Fruit fly (Drosophila melanogaster): ENCODE results near the gene elgi.

Gene elgi

DNA sequence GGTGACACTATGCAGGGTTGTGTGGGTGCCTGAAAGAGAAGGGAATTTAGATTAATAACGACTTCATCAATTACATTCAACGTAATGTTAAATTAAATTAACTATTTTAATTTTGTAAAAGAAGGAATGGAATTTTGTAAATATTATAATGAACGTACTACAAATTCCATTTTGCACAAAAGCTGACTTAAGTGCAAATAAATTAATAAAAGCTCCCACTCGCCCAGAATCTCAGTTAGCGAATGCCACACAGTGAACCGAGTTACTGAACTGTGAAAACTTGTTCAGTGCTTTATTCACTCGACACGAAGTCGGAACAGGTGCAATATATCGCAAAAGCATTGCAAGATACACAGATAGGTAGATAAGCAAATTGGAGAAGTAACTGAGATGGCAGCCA, 18.7 kb downstream of the elgi start, which contains the start of gene CG17026:
Gene CG17026 (plus strand): TSS at position 301 of the 400 bp plus-strand sequence.
- TF ChIP-seq CG17801 (GFP tag; optimal IDR thresholded peaks at IDR 0.05; ENCODE audit: partially characterized antibody): no peak

DNA sequence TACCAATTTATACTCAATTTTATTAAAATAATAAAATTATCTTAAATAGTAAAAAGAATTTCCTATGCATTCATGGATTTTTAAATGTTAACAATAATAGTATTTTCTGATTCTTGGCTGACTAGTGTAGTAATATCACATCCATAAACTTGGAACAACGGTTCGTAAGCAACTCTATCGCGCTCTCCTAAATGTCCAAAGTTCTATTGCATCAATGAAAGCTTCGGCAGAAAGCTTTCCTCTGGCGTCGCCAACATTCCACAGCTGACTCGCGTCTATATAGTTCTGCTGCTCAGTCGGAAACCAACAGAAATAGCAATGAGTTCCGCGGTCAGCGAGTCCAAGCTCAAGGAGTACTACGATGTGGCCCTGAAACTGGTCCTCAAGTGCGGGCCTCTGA, 20.4 kb downstream of the elgi start, which contains the start of gene CG17029:
Gene CG17029 (plus strand): TSS at position 113 of the 400 bp plus-strand sequence.
- TF ChIP-seq CG17801 (GFP tag; optimal IDR thresholded peaks at IDR 0.05; ENCODE audit: partially characterized antibody): peak; percentile 8

DNA sequence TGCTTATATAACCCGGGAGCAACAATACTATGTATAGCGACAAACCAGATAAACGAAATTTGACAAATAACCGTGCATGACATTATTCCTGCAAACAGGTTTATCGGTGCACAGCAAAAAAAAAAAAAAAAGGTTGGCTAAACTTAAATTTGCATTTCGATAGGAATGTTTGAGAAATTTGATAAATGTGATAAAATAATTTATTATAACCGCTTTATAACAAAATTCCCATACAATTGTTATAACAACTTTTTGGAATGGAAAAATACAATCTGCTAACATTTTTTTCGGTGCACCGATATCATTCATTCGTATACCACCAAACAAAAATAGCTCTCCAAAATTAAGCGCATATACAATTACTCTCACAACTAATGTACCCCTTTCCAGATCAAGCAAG, 21.2 kb downstream of the elgi start:
- TF ChIP-seq CG17801 (GFP tag; optimal IDR thresholded peaks at IDR 0.05; ENCODE audit: partially characterized antibody): no peak

DNA sequence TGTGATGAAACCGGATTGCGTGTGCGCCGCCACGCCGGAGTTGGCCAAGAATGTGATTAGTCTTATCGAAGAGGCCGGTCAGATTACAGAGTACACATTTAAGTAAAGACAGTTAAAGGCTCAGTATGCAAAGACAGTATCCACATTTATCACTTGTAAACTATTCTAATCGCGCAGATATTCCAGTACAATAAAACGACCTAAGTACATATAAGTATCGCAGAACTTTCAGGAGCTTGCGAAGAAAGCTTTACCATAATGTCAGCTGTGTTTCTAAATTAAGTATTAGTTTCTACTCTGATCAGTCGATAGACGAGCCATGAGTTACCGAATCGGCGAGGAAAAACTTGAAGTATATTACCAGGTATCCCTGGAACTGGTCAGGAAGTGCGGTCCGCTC, 21.9 kb downstream of the elgi start, which contains the start of gene CG17028:
Gene CG17028 (plus strand): TSS at position 301 of the 400 bp plus-strand sequence.
- TF ChIP-seq CG17801 (GFP tag; optimal IDR thresholded peaks at IDR 0.05; ENCODE audit: partially characterized antibody): no peak

- no peak for TF ChIP-seq CG17801 (GFP tag; optimal IDR thresholded peaks at IDR 0.05; ENCODE audit: partially characterized antibody)
Observed at dm6 chr3L:15979240-15979639, 22.9 kb downstream of the elgi start.

dm6 chr3L:15979912-15980311, 23.6 kb downstream of the elgi start, which contains the start of gene CG17027:
CG17027 (plus strand) TSS chr3L:15980100.
- no peak for TF ChIP-seq CG17801 (GFP tag; optimal IDR thresholded peaks at IDR 0.05; ENCODE audit: partially characterized antibody)

DNA sequence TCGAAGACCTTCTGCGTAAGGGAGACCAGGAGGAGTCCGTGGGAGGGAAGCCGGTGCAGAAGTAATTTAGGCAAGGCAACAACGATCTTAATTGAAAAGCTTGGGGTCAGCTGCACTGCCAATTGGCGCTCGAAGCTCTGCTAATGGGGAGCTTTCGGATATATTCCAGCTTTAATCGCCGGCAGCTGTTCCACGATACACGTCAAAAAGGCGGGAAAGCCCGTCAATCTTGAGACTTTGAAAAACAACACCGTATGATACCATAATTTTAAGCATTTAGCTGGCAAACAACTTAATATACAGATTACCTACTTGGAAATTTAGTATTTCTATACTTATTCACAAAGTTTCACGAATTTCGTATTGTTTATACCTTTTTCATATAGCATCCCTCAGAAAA, 25.1 kb downstream of the elgi start:
- no peak for TF ChIP-seq CG17801 (GFP tag; optimal IDR thresholded peaks at IDR 0.05; ENCODE audit: partially characterized antibody)

dm6 chr3L:15982148-15982547, 25.8 kb downstream of the elgi start:
- no peak for TF ChIP-seq CG17801 (GFP tag; optimal IDR thresholded peaks at IDR 0.05; ENCODE audit: partially characterized antibody)

- peak; percentile 99 for TF ChIP-seq CG17801 (GFP tag; optimal IDR thresholded peaks at IDR 0.05; ENCODE audit: partially characterized antibody)
Observed at dm6 chr3L:15982783-15983432, 26.6 kb downstream of the elgi start, which contains the start of the genes brm and Arl1. brm (minus strand) TSS chr3L:15982869. Arl1 (plus strand) TSS chr3L:15983135.

DNA sequence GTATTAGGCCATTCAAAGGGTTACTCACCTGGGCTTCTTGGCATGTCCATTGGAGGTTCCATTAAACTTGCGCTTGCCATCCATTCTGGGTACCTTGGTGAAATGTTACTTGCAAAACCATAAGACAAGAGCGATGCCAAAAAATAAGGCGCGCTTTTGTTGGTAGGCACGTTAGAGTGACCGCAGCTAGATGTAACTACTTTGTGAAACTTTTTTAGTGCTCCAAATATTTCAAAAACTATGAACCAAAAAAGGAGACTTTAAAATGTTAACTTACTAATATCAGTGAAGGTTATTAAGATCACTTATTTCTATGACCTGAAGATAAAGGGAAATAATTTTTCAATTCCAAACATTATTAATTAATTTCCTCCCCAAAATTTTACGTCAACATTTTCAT, 31.3 kb downstream of the elgi start, which contains the start of gene PolD1:
Gene PolD1 (minus strand): TSS at position 181 of the 400 bp plus-strand sequence.
- TF ChIP-seq CG17801 (GFP tag; optimal IDR thresholded peaks at IDR 0.05; ENCODE audit: partially characterized antibody): no peak

DNA sequence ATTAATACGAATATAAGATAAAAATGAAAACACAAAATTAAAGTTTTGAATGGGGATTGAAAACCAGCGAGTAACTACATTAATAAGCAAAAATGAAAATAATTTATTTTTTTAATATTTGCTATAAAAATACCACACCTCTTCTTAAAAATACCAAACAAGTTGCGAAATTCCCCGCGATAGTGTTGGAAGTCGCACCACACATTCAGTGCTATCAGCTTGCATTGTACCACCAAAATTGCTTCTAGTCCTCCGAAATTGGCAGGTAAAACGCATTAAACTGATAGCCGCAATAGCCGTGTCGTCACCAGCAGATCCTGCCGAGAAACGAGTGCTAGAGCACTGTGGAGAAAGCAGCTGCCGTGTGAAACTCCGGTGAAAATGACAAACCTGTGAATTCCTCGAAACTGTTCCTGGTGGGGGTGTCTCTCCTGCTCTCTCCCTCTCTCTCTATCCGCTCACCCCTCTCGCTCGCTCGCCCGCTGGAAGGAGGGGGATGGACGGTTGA, 31.7 kb downstream of the elgi start, which contains the start of gene Hip14:
Gene Hip14 (plus strand): TSS at position 198 of the 508 bp plus-strand sequence.
- peak; percentile 37 for TF ChIP-seq CG17801 (GFP tag; optimal IDR thresholded peaks at IDR 0.05; ENCODE audit: partially characterized antibody)

DNA sequence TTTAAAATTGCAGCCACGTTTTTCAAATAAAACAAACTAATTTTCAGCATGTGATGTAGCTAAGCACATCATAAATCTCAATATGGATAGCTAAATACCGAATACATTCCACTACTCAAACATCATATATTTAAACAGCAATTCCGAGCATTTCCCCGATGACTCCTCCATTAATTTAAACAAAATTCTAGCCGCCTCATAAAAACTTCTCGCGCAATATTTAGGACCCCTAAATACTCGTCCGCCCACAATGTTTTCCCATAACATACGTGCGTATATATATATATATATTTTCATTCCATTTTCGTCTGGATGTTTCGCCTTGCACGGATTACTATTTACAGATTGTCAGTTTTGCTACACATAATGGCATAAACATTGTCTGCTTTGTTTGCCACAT, 39.7 kb downstream of the elgi start:
- TF ChIP-seq CG17801 (GFP tag; optimal IDR thresholded peaks at IDR 0.05; ENCODE audit: partially characterized antibody): no peak

- no peak for TF ChIP-seq CG17801 (GFP tag; optimal IDR thresholded peaks at IDR 0.05; ENCODE audit: partially characterized antibody)
Observed at dm6 chr3L:15998217-15998616, 41.9 kb downstream of the elgi start.

dm6 chr3L:15999358-16000005, 43.1 kb downstream of the elgi start:
- TF ChIP-seq CG17801 (GFP tag; optimal IDR thresholded peaks at IDR 0.05; ENCODE audit: partially characterized antibody): no peak

DNA sequence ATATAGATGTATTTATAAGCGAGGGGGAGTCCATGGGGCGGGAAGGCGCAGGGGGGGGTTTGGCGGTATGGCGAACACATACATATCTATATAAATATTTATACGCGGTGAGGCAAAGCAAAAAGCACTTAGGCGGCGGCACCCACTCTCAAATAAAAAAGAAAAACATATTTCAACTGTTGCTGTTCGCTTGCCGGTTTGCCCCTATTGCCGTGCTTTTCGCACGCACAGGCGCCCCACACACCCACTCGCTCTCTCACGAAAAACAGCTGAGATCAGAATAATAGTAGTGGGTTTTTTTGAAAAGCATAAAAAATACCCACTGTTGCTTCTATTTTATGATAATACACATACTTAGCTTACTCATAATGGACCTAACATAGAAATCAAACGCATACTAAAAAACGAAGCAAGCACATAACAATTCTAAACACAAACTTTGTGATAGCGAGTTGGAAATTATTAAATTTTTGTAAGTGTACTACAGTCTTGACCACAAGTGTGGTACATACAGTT, 44.9 kb downstream of the elgi start:
- peak; percentile 56 for TF ChIP-seq CG17801 (GFP tag; optimal IDR thresholded peaks at IDR 0.05; ENCODE audit: partially characterized antibody)
